Fruit fly (Drosophila melanogaster) whole organism, embryonic: ENCODE data around the gene CG1143.

ENCODE experiments used
- BEAF-32 ChIP-seq: fragments of 200-800 bp; sonication (Bioruptor generic); optimal IDR thresholded peaks from 3 replicates; lab custom pipeline; 2017; ENCODE audit warnings: missing biosample characterization, missing genetic modification characterization, mild to moderate bottlenecking, moderate library complexity, missing genetic modification reagents
- Bdp1 ChIP-seq: fragments of 200-800 bp; sonication (Bioruptor generic); optimal IDR thresholded peaks from 3 replicates; lab custom pipeline; 2016; ENCODE audit warnings: missing biosample characterization, missing genetic modification characterization
- CG11560 ChIP-seq: fragments of 200-800 bp; sonication (Bioruptor generic); IDR thresholded peaks from 3 replicates; pipeline ENCODE4 v1.3.6; 2022; ENCODE audit warnings: missing biosample characterization, missing genetic modification characterization
- CG11696 ChIP-seq: fragments of 200-800 bp; sonication (Bioruptor generic); IDR thresholded peaks from 2 replicates; pipeline ENCODE4 v1.3.6; 2022; ENCODE audit warnings: missing biosample characterization, missing genetic modification characterization
- CG12104 ChIP-seq: fragments of 200-800 bp; sonication (Bioruptor generic); optimal IDR thresholded peaks from 3 replicates; lab custom pipeline; 2016; ENCODE audit warnings: missing biosample characterization, missing genetic modification characterization
- CG12219 ChIP-seq: fragments of 200-800 bp; sonication (Bioruptor generic); optimal IDR thresholded peaks from 3 replicates; lab custom pipeline; 2018; ENCODE audit warnings: missing biosample characterization, mild to moderate bottlenecking, missing genetic modification characterization
- CG12299 ChIP-seq: fragments of 200-800 bp; sonication (Bioruptor generic); optimal IDR thresholded peaks from 2 replicates; lab custom pipeline; 2018; ENCODE audit warnings: missing biosample characterization, mild to moderate bottlenecking, missing genetic modification characterization
- CG1529 ChIP-seq: fragments of 200-800 bp; sonication (Bioruptor generic); optimal IDR thresholded peaks from 3 replicates; lab custom pipeline; 2018; ENCODE audit warnings: missing biosample characterization, missing genetic modification characterization
- CG15696 ChIP-seq: fragments of 200-800 bp; sonication (Bioruptor generic); optimal IDR thresholded peaks from 2 replicates; lab custom pipeline; 2019; ENCODE audit warnings: missing biosample characterization, mild to moderate bottlenecking, missing genetic modification characterization, moderate library complexity
- CG16813 ChIP-seq: fragments of 200-800 bp; sonication (Bioruptor generic); IDR thresholded peaks from 3 replicates; pipeline ENCODE4 v1.3.6; 2022; ENCODE audit warnings: missing biosample characterization, missing genetic modification characterization; ENCODE audit not compliant: partially characterized antibody
- CG16815 ChIP-seq: fragments of 200-800 bp; sonication (Bioruptor generic); optimal IDR thresholded peaks from 3 replicates; lab custom pipeline; 2017; ENCODE audit warnings: missing biosample characterization, mild to moderate bottlenecking, missing genetic modification characterization
- CG17385 ChIP-seq: fragments of 200-800 bp; sonication (Bioruptor generic); optimal IDR thresholded peaks from 3 replicates; lab custom pipeline; 2018; ENCODE audit warnings: missing biosample characterization, mild to moderate bottlenecking, missing genetic modification characterization
- CG1792 ChIP-seq: fragments of 200-800 bp; sonication (Bioruptor generic); optimal IDR thresholded peaks from 2 replicates; lab custom pipeline; 2016; ENCODE audit warnings: missing biosample characterization, missing genetic modification characterization
- CG18011 ChIP-seq: fragments of 200-800 bp; sonication (Bioruptor generic); optimal IDR thresholded peaks from 2 replicates; lab custom pipeline; 2017; ENCODE audit warnings: missing biosample characterization, missing genetic modification characterization, mild to moderate bottlenecking, moderate library complexity, missing genotype
- CG2199 ChIP-seq: fragments of 200-800 bp; sonication (Bioruptor generic); IDR thresholded peaks from 3 replicates; pipeline ENCODE4 v1.3.6; 2022; ENCODE audit warnings: missing biosample characterization, missing genetic modification characterization
- CG2712 ChIP-seq: fragments of 200-800 bp; optimal IDR thresholded peaks from 3 replicates; lab custom pipeline; 2019; ENCODE audit warnings: missing biosample characterization, mild to moderate bottlenecking, missing genetic modification characterization, moderate library complexity
- CG2875 ChIP-seq: fragments of 200-800 bp; sonication (Bioruptor generic); optimal IDR thresholded peaks from 2 replicates; lab custom pipeline; 2017; ENCODE audit warnings: missing biosample characterization, mild to moderate bottlenecking, missing genetic modification characterization, missing genetic modification reagents
- CG3163 ChIP-seq: fragments of 200-800 bp; sonication (Bioruptor generic); optimal IDR thresholded peaks from 3 replicates; lab custom pipeline; 2016; ENCODE audit warnings: missing biosample characterization, missing genetic modification characterization
- CG34376 ChIP-seq: fragments of 200-800 bp; sonication (Bioruptor generic); optimal IDR thresholded peaks from 2 replicates; lab custom pipeline; 2018; ENCODE audit warnings: missing biosample characterization, mild to moderate bottlenecking, missing genetic modification characterization
- CG3847 ChIP-seq: fragments of 200-800 bp; sonication (Bioruptor generic); IDR thresholded peaks from 2 replicates; pipeline ENCODE4 v1.3.6; 2022; ENCODE audit warnings: missing biosample characterization, missing genetic modification characterization
- CG6791 ChIP-seq: fragments of 200-800 bp; sonication (Bioruptor generic); IDR thresholded peaks from 3 replicates; pipeline ENCODE4 v1.3.6; 2022; ENCODE audit warnings: missing biosample characterization, missing genetic modification characterization; ENCODE audit not compliant: partially characterized antibody
- CG8281 ChIP-seq: fragments of 200-800 bp; sonication (Bioruptor generic); optimal IDR thresholded peaks from 2 replicates; lab custom pipeline; 2018; ENCODE audit warnings: missing biosample characterization, mild to moderate bottlenecking, missing genetic modification characterization, moderate library complexity
- CG9437 ChIP-seq: fragments of 200-800 bp; sonication (Bioruptor generic); optimal IDR thresholded peaks from 2 replicates; lab custom pipeline; 2018; ENCODE audit warnings: missing biosample characterization, mild to moderate bottlenecking, missing genetic modification characterization
- CTCF ChIP-seq: fragments of 200-800 bp; sonication (Bioruptor generic); optimal IDR thresholded peaks from 2 replicates; lab custom pipeline; 2017; ENCODE audit warnings: missing biosample characterization, mild to moderate bottlenecking, missing genetic modification characterization, moderate library complexity
- Camta ChIP-seq: fragments of 200-800 bp; sonication (Bioruptor generic); optimal IDR thresholded peaks from 2 replicates; lab custom pipeline; 2016; ENCODE audit warnings: missing biosample characterization, missing genetic modification characterization
- Doc3 ChIP-seq: fragments of 200-800 bp; sonication (Bioruptor generic); IDR thresholded peaks from 3 replicates; pipeline ENCODE4 v1.3.6; 2022; ENCODE audit warnings: missing biosample characterization, missing genetic modification characterization; ENCODE audit not compliant: partially characterized antibody
- Ets97D ChIP-seq: fragments of 200-800 bp; sonication (Bioruptor generic); optimal IDR thresholded peaks from 3 replicates; lab custom pipeline; 2016; ENCODE audit warnings: missing biosample characterization, missing genetic modification characterization
- HLH4C ChIP-seq: fragments of 200-800 bp; sonication (Bioruptor generic); IDR thresholded peaks from 3 replicates; pipeline ENCODE4 v1.3.6; 2022; ENCODE audit warnings: missing biosample characterization, missing genetic modification characterization; ENCODE audit not compliant: partially characterized antibody
- Hr51 ChIP-seq, 2 experiments: fragments of 200-800 bp; sonication (Bioruptor generic); optimal IDR thresholded peaks; 2 replicates in 1 of 2; 3 replicates in 1 of 2; lab custom pipeline; 2016 to 2018; ENCODE audit warnings: missing biosample characterization in 2 of 2, missing genetic modification characterization in 2 of 2, mild to moderate bottlenecking in 1 of 2, moderate library complexity in 1 of 2
- MESR4 ChIP-seq: fragments of 200-800 bp; sonication (Bioruptor generic); optimal IDR thresholded peaks from 2 replicates; lab custom pipeline; 2018; ENCODE audit warnings: missing biosample characterization, mild to moderate bottlenecking, missing genetic modification characterization, moderate library complexity
- MTF-1 ChIP-seq: fragments of 200-800 bp; sonication (Bioruptor generic); optimal IDR thresholded peaks from 2 replicates; lab custom pipeline; 2018; ENCODE audit warnings: missing biosample characterization, mild to moderate bottlenecking, missing genetic modification characterization, borderline replicate concordance
- Mad ChIP-seq: fragments of 200-800 bp; sonication (Bioruptor generic); optimal IDR thresholded peaks from 2 replicates; lab custom pipeline; 2016; ENCODE audit warnings: missing biosample characterization, missing genetic modification characterization
- Meics ChIP-seq: fragments of 200-800 bp; sonication (Bioruptor generic); optimal IDR thresholded peaks from 2 replicates; lab custom pipeline; 2017; ENCODE audit warnings: missing biosample characterization, mild to moderate bottlenecking, missing genetic modification characterization
- NC2β ChIP-seq: fragments of 200-800 bp; sonication (Bioruptor generic); optimal IDR thresholded peaks from 2 replicates; lab custom pipeline; 2016; ENCODE audit warnings: missing biosample characterization, missing genetic modification characterization
- Taf1 ChIP-seq: fragments of 200-800 bp; sonication (Bioruptor generic); IDR thresholded peaks from 2 replicates; pipeline ENCODE4 v1.3.6; 2022; ENCODE audit warnings: missing biosample characterization, missing genetic modification characterization
- Vsx1 ChIP-seq: fragments of 200-800 bp; sonication (Bioruptor generic); optimal IDR thresholded peaks from 2 replicates; lab custom pipeline; 2017; ENCODE audit warnings: missing biosample characterization, mild to moderate bottlenecking, missing genetic modification characterization, missing genetic modification reagents
- corto ChIP-seq: fragments of 200-800 bp; sonication (Bioruptor generic); optimal IDR thresholded peaks from 2 replicates; lab custom pipeline; 2016; ENCODE audit warnings: missing biosample characterization, mild to moderate bottlenecking, missing genetic modification characterization, moderate library complexity
- dmrt99B ChIP-seq: fragments of 200-800 bp; sonication (Bioruptor generic); optimal IDR thresholded peaks from 2 replicates; lab custom pipeline; 2018; ENCODE audit warnings: missing biosample characterization, mild to moderate bottlenecking, missing genetic modification characterization, moderate library complexity
- fru ChIP-seq: fragments of >200 bp; optimal IDR thresholded peaks from 2 replicates; lab custom pipeline; 2017
- grau ChIP-seq: fragments of 200-800 bp; optimal IDR thresholded peaks from 3 replicates; lab custom pipeline; 2019; ENCODE audit warnings: missing biosample characterization, mild to moderate bottlenecking, missing genetic modification characterization, moderate library complexity
- hbn ChIP-seq: fragments of 200-800 bp; sonication (Bioruptor generic); IDR thresholded peaks from 2 replicates; pipeline ENCODE4 v1.3.6; 2022; ENCODE audit warnings: missing biosample characterization, missing genetic modification characterization; ENCODE audit not compliant: partially characterized antibody
- hkb ChIP-seq, 2 experiments: fragments of 200-800 bp in 1 of 2; fragments of >200 bp in 1 of 2; sonication (Bioruptor generic) in 1 of 2; IDR thresholded peaks in 1 of 2; optimal IDR thresholded peaks in 1 of 2; 2 replicates each; pipeline versions ENCODE4 v1.3.6 to Lab custom; 2017 to 2022; ENCODE audit warnings: missing biosample characterization in 1 of 2, missing genetic modification characterization in 1 of 2
- kay ChIP-seq: fragments of 200-800 bp; sonication (Bioruptor generic); optimal IDR thresholded peaks from 2 replicates; lab custom pipeline; 2016; ENCODE audit warnings: missing biosample characterization, missing genetic modification characterization
- lmd ChIP-seq: fragments of 200-800 bp; sonication (Bioruptor generic); IDR thresholded peaks from 2 replicates; pipeline ENCODE4 v1.3.6; 2022; ENCODE audit warnings: missing biosample characterization, missing genetic modification characterization
- lola ChIP-seq, 3 experiments: fragments of >200 bp in 2 of 3; fragments of 200-800 bp in 1 of 3; sonication (Bioruptor generic) in 1 of 3; optimal IDR thresholded peaks; 2 replicates each; lab custom pipeline; 2017 to 2019; ENCODE audit warnings: missing biosample characterization in 3 of 3, missing genetic modification characterization in 3 of 3, mild to moderate bottlenecking in 1 of 3, moderate library complexity in 1 of 3
- mld ChIP-seq: fragments of 200-800 bp; sonication (Bioruptor generic); IDR thresholded peaks from 3 replicates; pipeline ENCODE4 v1.3.6; 2022; ENCODE audit warnings: missing biosample characterization, missing genetic modification characterization; ENCODE audit not compliant: partially characterized antibody
- ranshi ChIP-seq: fragments of 200-800 bp; sonication (Bioruptor generic); IDR thresholded peaks from 2 replicates; pipeline ENCODE4 v1.3.6; 2022; ENCODE audit warnings: missing biosample characterization, missing genetic modification characterization
- tio ChIP-seq: fragments of 200-800 bp; sonication (Bioruptor generic); optimal IDR thresholded peaks from 2 replicates; lab custom pipeline; 2017; ENCODE audit warnings: missing biosample characterization, missing genetic modification characterization, inconsistent platforms
- tup ChIP-seq: fragments of 200-800 bp; sonication (Bioruptor generic); optimal IDR thresholded peaks from 2 replicates; lab custom pipeline; 2016; ENCODE audit warnings: missing biosample characterization, mild to moderate bottlenecking, missing genetic modification characterization, moderate library complexity
- twi ChIP-seq: fragments of 200-800 bp; optimal IDR thresholded peaks from 2 replicates; lab custom pipeline; 2019; ENCODE audit warnings: missing biosample characterization, mild to moderate bottlenecking, missing genetic modification characterization, moderate library complexity

The CG1143 gene

dm6 chr3L:2631406-2631805 is 13.8 kb upstream of the CG1143 start, which contains the start of the genes CG42245 and MEP-1 (continued):
- TF ChIP-seq Meics (GFP tag; lab: Kevin White, UChicago), result peak; percentile 45
- TF ChIP-seq Hr51 (GFP tag; optimal IDR thresholded peaks at IDR 0.05; lab: Kevin White, UChicago), result peak; percentile 26 to 55
- peak; percentile 53 for TF ChIP-seq hbn (GFP tag; lab: Robert Waterston, UW)
- peak; percentile 42 for TF ChIP-seq kay (GFP tag; lab: Kevin White, UChicago)
- TF ChIP-seq Doc3 (GFP tag; lab: Robert Waterston, UW), result peak; percentile 64
- TF ChIP-seq Bdp1 (GFP tag; lab: Kevin White, UChicago), result peak; percentile 14
- no peak for TF ChIP-seq CG11696 (GFP tag; lab: Robert Waterston, UW)
- peak; percentile 52 for TF ChIP-seq tup (GFP tag; lab: Kevin White, UChicago)
- peak; percentile 51 for TF ChIP-seq CG12104 (GFP tag; lab: Kevin White, UChicago)
- no peak for TF ChIP-seq Taf1
- TF ChIP-seq CG2875 (GFP tag; lab: Kevin White, UChicago), result no peak
- peak; percentile 53 for TF ChIP-seq NC2β
- peak; percentile 71 for TF ChIP-seq CG6791
- peak; percentile 26 for TF ChIP-seq MTF-1 (GFP tag; lab: Kevin White, UChicago)
- no peak for TF ChIP-seq CTCF
- TF ChIP-seq CG15696 (tag; lab: Kevin White, UChicago), result no peak
- no peak for TF ChIP-seq CG16815
- no peak for TF ChIP-seq ranshi
- TF ChIP-seq CG11560, result no peak
- TF ChIP-seq CG17385 (GFP tag; lab: Kevin White, UChicago), result peak; percentile 36
- TF ChIP-seq MESR4 (GFP tag; lab: Kevin White, UChicago), result peak; percentile 46
- TF ChIP-seq Vsx1 (GFP tag; lab: Kevin White, UChicago), result no peak
- TF ChIP-seq CG12299, result peak; percentile 10
- TF ChIP-seq twi, result peak; percentile 58
- TF ChIP-seq lmd (GFP tag; lab: Robert Waterston, UW), result no peak; the same call in 1 of the 2 replicates
- no peak for TF ChIP-seq CG8281 (tag; lab: Kevin White, UChicago)
- TF ChIP-seq mld, result peak; percentile 67; the same call in 1 of the 3 replicates
- peak; percentile 67 for TF ChIP-seq BEAF-32 (GFP tag; lab: Kevin White, UChicago)
- TF ChIP-seq CG2712 (tag; lab: Kevin White, UChicago), result peak; percentile 63
- peak; percentile 35 for TF ChIP-seq CG12219 (GFP tag; lab: Kevin White, UChicago)
- TF ChIP-seq CG1529 (GFP tag; lab: Kevin White, UChicago), result peak; percentile 24
- TF ChIP-seq lola (GFP tag; optimal IDR thresholded peaks at IDR 0.05; lab: Kevin White, UChicago), result peak in 1 of 3 experiments; percentile 32
- peak; percentile 54 for TF ChIP-seq Mad (GFP tag; lab: Kevin White, UChicago)
- TF ChIP-seq fru (lab: Kevin White, UChicago), result no peak
- TF ChIP-seq CG18011 (GFP tag; lab: Kevin White, UChicago), result peak; percentile 29
- peak; percentile 3 for TF ChIP-seq dmrt99B (tag; lab: Kevin White, UChicago)
- TF ChIP-seq Ets97D (GFP tag; lab: Kevin White, UChicago), result peak; percentile 88
- TF ChIP-seq CG34376 (GFP tag; lab: Kevin White, UChicago), result peak; percentile 19
- TF ChIP-seq hkb (optimal IDR thresholded peaks at IDR 0.05; lab: Kevin White, UChicago), result no peak
- no peak for TF ChIP-seq hkb (GFP tag; IDR thresholded peaks at IDR 0.05; lab: Robert Waterston, UW)
- peak; percentile 33 for TF ChIP-seq Camta (GFP tag; lab: Kevin White, UChicago)
- peak; percentile 62 for TF ChIP-seq CG16813 (GFP tag; lab: Robert Waterston, UW)
- TF ChIP-seq CG2199 (GFP tag; lab: Robert Waterston, UW), result no peak
- peak; percentile 55 for TF ChIP-seq grau
- peak; percentile 45 for TF ChIP-seq CG1792 (GFP tag; lab: Kevin White, UChicago)
- no peak for TF ChIP-seq CG9437 (GFP tag; lab: Kevin White, UChicago)
- no peak for TF ChIP-seq tio (GFP tag; lab: Kevin White, UChicago)
- peak; percentile 84 for TF ChIP-seq HLH4C (GFP tag; lab: Robert Waterston, UW)
- peak; percentile 47 for TF ChIP-seq CG3163 (GFP tag; lab: Kevin White, UChicago)
- TF ChIP-seq corto (GFP tag; lab: Kevin White, UChicago), result peak; percentile 20
- TF ChIP-seq CG3847, result peak; percentile 71
